Worm (Caenorhabditis elegans) whole organism, midembryonic: ENCODE data around the gene M163.5.

Source experiments
- T22C8.4 ChIP-seq: fragments of 200-800 bp; sonication (Bioruptor generic); IDR thresholded peaks from 2 replicates; pipeline ENCODE4 v1.3.6; 2022; ENCODE audit warnings: missing genetic modification characterization, missing compliant biosample characterization
- cog-1 ChIP-seq: sonication (generic microtip); optimal IDR thresholded peaks from 2 replicates; lab custom pipeline; 2016; ENCODE audit warnings: missing genetic modification characterization, missing compliant biosample characterization
- flt-1 ChIP-seq: fragments of 200-800 bp; sonication (Bioruptor generic); IDR thresholded peaks from 2 replicates; pipeline ENCODE4 v1.3.6; 2022; ENCODE audit warnings: missing genetic modification characterization, missing compliant biosample characterization
- klf-2 ChIP-seq: fragments of 200-800 bp; sonication (Bioruptor generic); conservative IDR thresholded peaks from 2 replicates; pipeline ENCODE4 v1.3.6; 2022; ENCODE audit warnings: missing genetic modification reagents, missing genetic modification characterization, missing compliant biosample characterization
- med-1 ChIP-seq: sonication (generic microtip); optimal IDR thresholded peaks from 2 replicates; lab custom pipeline; 2017; ENCODE audit warnings: missing genetic modification characterization, mild to moderate bottlenecking, missing compliant biosample characterization, antibody characterized with exemption, missing genetic modification reagents; ENCODE audit not compliant: insufficient read depth
- ref-1 ChIP-seq: fragments of 200-800 bp; sonication (Bioruptor generic); conservative IDR thresholded peaks from 2 replicates; pipeline ENCODE4 v1.3.6; 2022; ENCODE audit warnings: missing genetic modification reagents, missing genetic modification characterization, missing compliant biosample characterization
- tab-1 ChIP-seq: fragments of 200-800 bp; sonication (Bioruptor generic); IDR thresholded peaks from 2 replicates; pipeline ENCODE4 v1.3.6; 2022; ENCODE audit warnings: missing genetic modification characterization, missing compliant biosample characterization
- ztf-23 ChIP-seq: fragments of 200-800 bp; sonication (Bioruptor generic); IDR thresholded peaks from 2 replicates; pipeline ENCODE4 v1.3.6; 2022; ENCODE audit warnings: missing genetic modification reagents, missing genetic modification characterization, missing compliant biosample characterization
- ztf-29 ChIP-seq: fragments of 200-800 bp; sonication (Bioruptor generic); IDR thresholded peaks from 2 replicates; pipeline ENCODE4 v1.3.6; 2022; ENCODE audit warnings: missing genetic modification reagents, missing genetic modification characterization, missing compliant biosample characterization

The M163.5 gene

ce11 chrX:14502116-14502587 is 28.3 kb downstream of the M163.5 start:
- no peak for TF ChIP-seq T22C8.4 (GFP tag; lab: Robert Waterston, UW)
- no peak for TF ChIP-seq ztf-29 (GFP tag; lab: Robert Waterston, UW)

- no peak for TF ChIP-seq ztf-23 (GFP tag; lab: Robert Waterston, UW)
- no peak for TF ChIP-seq cog-1 (tag; lab: Kevin White, UChicago)
- no peak for TF ChIP-seq med-1 (GFP tag; lab: Kevin White, UChicago)
- no peak for TF ChIP-seq T22C8.4 (GFP tag; lab: Robert Waterston, UW)
- no peak for TF ChIP-seq tab-1
- no peak for TF ChIP-seq ref-1
- TF ChIP-seq flt-1 (GFP tag; lab: Robert Waterston, UW): no peak
- TF ChIP-seq ztf-29 (GFP tag; lab: Robert Waterston, UW): no peak
- TF ChIP-seq klf-2 (GFP tag; lab: Robert Waterston, UW): no peak
These were observed 29.4 kb downstream of the M163.5 start for ce11 chrX:14503282-14503681.

DNA sequence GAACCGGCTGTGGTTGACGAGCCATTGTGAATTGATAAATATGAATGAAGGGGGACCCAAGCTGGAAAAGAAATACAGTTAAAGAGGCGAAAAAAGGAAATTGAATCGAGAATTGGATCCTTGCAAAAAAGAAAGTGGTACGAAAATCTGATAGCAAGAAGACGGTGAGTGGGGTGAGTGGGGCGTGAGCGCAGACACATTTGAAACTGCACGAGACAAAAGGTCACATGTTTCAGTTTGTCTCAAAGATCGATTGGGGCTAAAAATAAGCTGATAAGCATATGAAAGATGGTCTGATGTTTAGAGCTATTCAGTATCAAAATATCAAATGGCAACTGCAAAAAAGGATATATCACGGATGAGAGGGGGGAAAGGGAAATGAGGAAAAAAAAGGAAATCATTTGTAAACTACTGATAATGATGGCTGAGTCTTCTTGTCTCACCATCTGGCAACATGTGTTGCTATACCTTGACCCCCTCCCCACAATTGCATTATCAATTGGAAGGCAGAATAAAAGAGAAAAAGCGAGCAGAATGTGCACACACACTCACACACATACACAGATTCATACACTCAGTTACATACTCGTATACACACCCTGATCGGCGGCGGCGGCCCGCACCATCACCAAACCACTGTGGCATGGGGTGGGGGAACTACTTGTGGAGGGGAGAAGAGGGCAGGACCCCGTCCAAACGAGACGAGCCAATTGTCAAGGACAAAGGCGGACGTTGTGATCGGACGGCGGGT is 30.1 kb downstream of the M163.5 start, which contains the start of gene M163.1:
TSS of gene M163.1 (minus strand) at position 25 of the 751 bp plus-strand sequence.
- TF ChIP-seq cog-1 (tag; lab: Kevin White, UChicago) (peak; percentile 33), klf-2 (GFP tag; lab: Robert Waterston, UW) (no peak), ref-1 (no peak), flt-1 (GFP tag; lab: Robert Waterston, UW) (peak; percentile 73; the same call in 1 of the 2 replicates), ztf-29 (GFP tag; lab: Robert Waterston, UW) (peak; percentile 45; the same call in 1 of the 2 replicates), T22C8.4 (GFP tag; lab: Robert Waterston, UW) (no peak), med-1 (GFP tag; lab: Kevin White, UChicago) (no peak), ztf-23 (GFP tag; lab: Robert Waterston, UW) (0 out of 2 replicates have a peak, but pooled peaks have one; percentile 17), tab-1 (peak; percentile 67; the same call in 1 of the 2 replicates)

DNA sequence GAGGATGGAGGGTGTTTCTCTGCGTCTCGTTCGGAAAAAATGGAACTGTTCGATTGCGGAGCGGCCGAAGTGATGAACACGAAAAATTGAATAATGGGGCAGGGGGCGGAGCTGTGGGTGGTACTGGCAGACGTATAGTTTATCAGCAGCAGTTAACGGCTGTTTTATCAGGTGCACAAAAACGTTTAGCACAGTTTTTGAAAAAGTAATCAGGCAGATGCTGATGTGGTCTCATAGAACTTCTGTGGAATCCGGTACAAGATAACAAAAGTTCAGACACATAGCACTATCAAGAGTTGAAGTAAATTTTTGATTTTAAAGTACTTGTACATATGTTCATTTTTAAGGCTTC is 30.7 kb downstream of the M163.5 start:
- TF ChIP-seq tab-1: no peak
- no peak for TF ChIP-seq cog-1 (tag; lab: Kevin White, UChicago)
- TF ChIP-seq T22C8.4 (GFP tag; lab: Robert Waterston, UW): no peak
- no peak for TF ChIP-seq ref-1
- no peak for TF ChIP-seq ztf-23 (GFP tag; lab: Robert Waterston, UW)
- no peak for TF ChIP-seq klf-2 (GFP tag; lab: Robert Waterston, UW)
- TF ChIP-seq flt-1 (GFP tag; lab: Robert Waterston, UW): no peak
- no peak for TF ChIP-seq med-1 (GFP tag; lab: Kevin White, UChicago)
- no peak for TF ChIP-seq ztf-29 (GFP tag; lab: Robert Waterston, UW)

ce11 chrX:14505578-14506353 is 31.9 kb downstream of the M163.5 start:
- TF ChIP-seq flt-1 (GFP tag; lab: Robert Waterston, UW) (peak; percentile 18; the same call in 1 of the 2 replicates), T22C8.4 (GFP tag; lab: Robert Waterston, UW) (no peak)

ce11 chrX:14507992-14508391 is 34.2 kb downstream of the M163.5 start:
- no peak for TF ChIP-seq flt-1 (GFP tag; lab: Robert Waterston, UW)
- TF ChIP-seq tab-1: no peak
- no peak for TF ChIP-seq med-1 (GFP tag; lab: Kevin White, UChicago)
- TF ChIP-seq ztf-23 (GFP tag; lab: Robert Waterston, UW): no peak
- no peak for TF ChIP-seq ref-1
- TF ChIP-seq T22C8.4 (GFP tag; lab: Robert Waterston, UW): no peak

- TF ChIP-seq tab-1: no peak
- no peak for TF ChIP-seq ref-1
- TF ChIP-seq ztf-29 (GFP tag; lab: Robert Waterston, UW): no peak
- no peak for TF ChIP-seq T22C8.4 (GFP tag; lab: Robert Waterston, UW)
- no peak for TF ChIP-seq med-1 (GFP tag; lab: Kevin White, UChicago)
- TF ChIP-seq klf-2 (GFP tag; lab: Robert Waterston, UW): no peak
- no peak for TF ChIP-seq ztf-23 (GFP tag; lab: Robert Waterston, UW)
- no peak for TF ChIP-seq flt-1 (GFP tag; lab: Robert Waterston, UW)
- TF ChIP-seq cog-1 (tag; lab: Kevin White, UChicago): no peak
These were observed 35.0 kb downstream of the M163.5 start for ce11 chrX:14508823-14509259.

ce11 chrX:14510358-14510757 is 36.5 kb downstream of the M163.5 start:
- TF ChIP-seq T22C8.4 (GFP tag; lab: Robert Waterston, UW) (no peak), ztf-23 (GFP tag; lab: Robert Waterston, UW) (no peak), klf-2 (GFP tag; lab: Robert Waterston, UW) (no peak), med-1 (GFP tag; lab: Kevin White, UChicago) (no peak), tab-1 (no peak), cog-1 (tag; lab: Kevin White, UChicago) (no peak), flt-1 (GFP tag; lab: Robert Waterston, UW) (no peak), ref-1 (no peak), ztf-29 (GFP tag; lab: Robert Waterston, UW) (no peak)

DNA sequence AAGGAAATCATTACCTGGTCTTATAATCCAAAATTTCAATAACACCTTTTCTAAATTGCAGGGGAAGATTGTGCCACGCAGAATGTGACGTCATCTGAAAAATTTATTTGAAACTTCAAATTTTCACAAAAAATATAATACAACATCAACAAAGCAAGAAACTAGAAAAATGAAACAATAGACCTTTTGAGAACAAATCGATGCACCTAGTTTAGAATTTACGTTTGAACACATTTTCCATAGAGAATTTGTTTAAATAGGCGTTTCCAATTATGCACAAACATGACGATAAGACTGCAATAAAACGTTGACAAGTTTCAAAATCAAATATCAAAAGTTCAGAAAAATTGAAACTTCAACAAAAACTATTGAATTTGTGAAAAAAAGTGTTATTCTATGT is 39.0 kb downstream of the M163.5 start, which contains the start of gene fbxa-141:
TSS of gene fbxa-141 (minus strand) at position 101 of the 400 bp plus-strand sequence.
- no peak for TF ChIP-seq tab-1
- no peak for TF ChIP-seq cog-1 (tag; lab: Kevin White, UChicago)
- no peak for TF ChIP-seq flt-1 (GFP tag; lab: Robert Waterston, UW)
- no peak for TF ChIP-seq klf-2 (GFP tag; lab: Robert Waterston, UW)
- no peak for TF ChIP-seq ztf-23 (GFP tag; lab: Robert Waterston, UW)
- no peak for TF ChIP-seq T22C8.4 (GFP tag; lab: Robert Waterston, UW)
